Fruit fly (Drosophila melanogaster): Measurements from ENCODE around the gene senju.

DNA sequence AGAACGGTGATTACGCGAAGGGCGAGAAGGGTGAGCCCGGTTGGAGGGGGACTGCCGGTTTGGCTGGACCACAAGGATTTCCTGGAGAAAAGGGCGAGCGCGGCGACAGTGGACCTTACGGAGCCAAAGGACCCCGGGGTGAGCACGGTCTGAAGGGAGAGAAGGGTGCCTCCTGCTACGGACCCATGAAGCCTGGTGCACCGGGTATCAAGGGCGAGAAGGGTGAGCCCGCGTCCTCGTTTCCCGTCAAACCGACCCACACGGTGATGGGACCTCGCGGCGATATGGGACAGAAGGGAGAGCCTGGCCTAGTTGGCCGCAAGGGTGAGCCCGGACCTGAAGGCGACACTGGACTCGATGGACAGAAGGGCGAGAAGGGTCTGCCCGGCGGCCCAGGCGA, 21.2 kb upstream of the senju start:
- no peak for TF ChIP-seq CG1620 (GFP tag; optimal IDR thresholded peaks at IDR 0.05)
- TF ChIP-seq CG12768 (GFP tag; optimal IDR thresholded peaks at IDR 0.05), result no peak
- TF ChIP-seq tj (GFP tag; optimal IDR thresholded peaks at IDR 0.05), result no peak
- no peak for TF ChIP-seq Mnt (GFP tag; optimal IDR thresholded peaks at IDR 0.05)
- no peak for TF ChIP-seq kay (GFP tag; ENCODE audit: borderline replicate concordance)
- TF ChIP-seq pad (GFP tag; optimal IDR thresholded peaks at IDR 0.05), result no peak
- no peak for TF ChIP-seq Hr96 (GFP tag; optimal IDR thresholded peaks at IDR 0.05)
- TF ChIP-seq CG7045 (GFP tag; optimal IDR thresholded peaks at IDR 0.05), result no peak
- no peak for TF ChIP-seq CG14711 (tag; optimal IDR thresholded peaks at IDR 0.05)
- no peak for TF ChIP-seq CG5204 (GFP tag; optimal IDR thresholded peaks at IDR 0.05)
- TF ChIP-seq CG11617 (GFP tag; optimal IDR thresholded peaks at IDR 0.05), result no peak
